Worm (Caenorhabditis elegans) whole organism, L4 larva: ENCODE measurements around the gene magi-1.

ENCODE experiments used
- F44E2.7 ChIP-seq: fragments of 200-800 bp; sonication (Bioruptor generic); IDR thresholded peaks from 2 replicates; pipeline ENCODE4 v2.1.2; 2022; ENCODE audit warnings: missing genetic modification characterization, missing compliant biosample characterization
- T26A8.4 ChIP-seq: fragments of 200-800 bp; sonication (Bioruptor generic); IDR thresholded peaks from 2 replicates; pipeline ENCODE4 v1.3.6; 2022; ENCODE audit warnings: missing genetic modification characterization, missing compliant biosample characterization
- aha-1 ChIP-seq: fragments of 150-350 bp; peaks from one replicate; lab custom pipeline; 2014; ENCODE audit warnings: missing biosample characterization, missing genetic modification characterization
- aly-2 ChIP-seq: sonication (generic microtip); optimal IDR thresholded peaks from 2 replicates; lab custom pipeline; 2018; ENCODE audit warnings: missing biosample characterization, missing genetic modification characterization
- ceh-20 ChIP-seq: fragments of 200-800 bp; sonication (Bioruptor generic); IDR thresholded peaks from 2 replicates; pipeline ENCODE4 v1.3.6; 2022; ENCODE audit warnings: missing genetic modification reagents, missing genetic modification characterization, missing compliant biosample characterization
- ceh-32 ChIP-seq: sonication (generic microtip); optimal IDR thresholded peaks from 2 replicates; lab custom pipeline; 2016; ENCODE audit warnings: mild to moderate bottlenecking, missing genetic modification characterization, missing compliant biosample characterization; ENCODE audit not compliant: poor library complexity
- ceh-44 ChIP-seq: fragments of 200-800 bp; sonication (Bioruptor generic); IDR thresholded peaks from 2 replicates; pipeline ENCODE4 v1.3.6; 2022; ENCODE audit warnings: missing genetic modification reagents, missing genetic modification characterization, missing compliant biosample characterization
- daf-16 ChIP-seq, 3 experiments: sonication (generic microtip); optimal IDR thresholded peaks; 2 replicates each; lab custom pipeline; 2016 to 2017; ENCODE audit warnings: missing genetic modification characterization in 3 of 3, missing genetic modification reagents in 3 of 3, mild to moderate bottlenecking in 2 of 3, missing compliant biosample characterization in 2 of 3, missing biosample characterization in 1 of 3, moderate library complexity in 1 of 3
- daf-8 ChIP-seq: fragments of 200-800 bp; sonication (Bioruptor generic); IDR thresholded peaks from 2 replicates; pipeline ENCODE4 v1.3.6; 2022; ENCODE audit warnings: missing genetic modification characterization, missing compliant biosample characterization
- dmd-8 ChIP-seq: fragments of 200-800 bp; sonication (Bioruptor generic); IDR thresholded peaks from 2 replicates; pipeline ENCODE4 v1.3.6; 2022; ENCODE audit warnings: missing genetic modification characterization, missing compliant biosample characterization
- dmd-9 ChIP-seq: fragments of 200-800 bp; sonication (Bioruptor generic); IDR thresholded peaks from 2 replicates; pipeline ENCODE4 v1.3.6; 2022; ENCODE audit warnings: missing genetic modification reagents, missing genetic modification characterization, missing compliant biosample characterization
- duxl-1 ChIP-seq: sonication (generic microtip); optimal IDR thresholded peaks from 2 replicates; lab custom pipeline; 2016; ENCODE audit warnings: mild to moderate bottlenecking, missing genetic modification characterization, moderate library complexity, missing compliant biosample characterization; ENCODE audit not compliant: poor library complexity
- fkh-10 ChIP-seq: fragments of 150-350 bp; optimal IDR thresholded peaks from 2 replicates; lab custom pipeline; 2014; ENCODE audit warnings: missing biosample characterization, missing genetic modification reagents, missing genetic modification characterization
- gei-8 ChIP-seq: fragments of 200-800 bp; sonication (Bioruptor generic); optimal IDR thresholded peaks from 2 replicates; lab custom pipeline; 2018; ENCODE audit warnings: mild to moderate bottlenecking, missing genetic modification characterization, missing compliant biosample characterization
- hif-1 ChIP-seq, 2 experiments: sonication (generic microtip); optimal IDR thresholded peaks; 2 replicates each; lab custom pipeline; 2016 to 2017; ENCODE audit warnings: missing compliant biosample characterization in 2 of 2, missing genetic modification characterization in 2 of 2, missing genetic modification reagents in 2 of 2, missing genotype in 2 of 2, mild to moderate bottlenecking in 1 of 2
- hlh-11 ChIP-seq: fragments of 200-800 bp; sonication (Bioruptor generic); optimal IDR thresholded peaks from 2 replicates; lab custom pipeline; 2018; ENCODE audit warnings: mild to moderate bottlenecking, missing genetic modification characterization, missing compliant biosample characterization
- hlh-30 ChIP-seq: sonication (generic microtip); optimal IDR thresholded peaks from 2 replicates; lab custom pipeline; 2017; ENCODE audit warnings: antibody characterized with exemption, mild to moderate bottlenecking, missing genetic modification characterization, missing compliant biosample characterization; ENCODE audit not compliant: insufficient read depth
- hmg-1.1 ChIP-seq: fragments of 200-800 bp; sonication (Bioruptor generic); IDR thresholded peaks from 2 replicates; pipeline ENCODE4 v1.3.6; 2022; ENCODE audit warnings: missing genetic modification reagents, missing genetic modification characterization, missing compliant biosample characterization
- lin-15B ChIP-seq: fragments of 150-350 bp; sonication (generic microtip); optimal IDR thresholded peaks from 3 replicates; lab custom pipeline; 2014; ENCODE audit warnings: missing biosample characterization, missing genetic modification characterization
- lir-3 ChIP-seq: sonication (generic microtip); optimal IDR thresholded peaks from 2 replicates; lab custom pipeline; 2016; ENCODE audit warnings: mild to moderate bottlenecking, missing genetic modification characterization, missing compliant biosample characterization
- lsy-2 ChIP-seq, 2 experiments: fragments of 150-350 bp in 1 of 2; sonication (generic microtip) in 1 of 2; optimal IDR thresholded peaks; 2 replicates each; lab custom pipeline; 2014 to 2017; ENCODE audit warnings: missing biosample characterization in 2 of 2, missing genetic modification characterization in 2 of 2
- mdt-29 ChIP-seq: fragments of 200-800 bp; sonication (Bioruptor generic); IDR thresholded peaks from 2 replicates; pipeline ENCODE4 v1.3.6; 2022; ENCODE audit warnings: missing genetic modification reagents, missing genetic modification characterization, missing compliant biosample characterization
- mes-2 ChIP-seq: sonication (generic microtip); optimal IDR thresholded peaks from 2 replicates; lab custom pipeline; 2016; ENCODE audit warnings: missing genotype, mild to moderate bottlenecking, missing genetic modification characterization, missing compliant biosample characterization; ENCODE audit not compliant: poor library complexity, severe bottlenecking
- mxl-3 ChIP-seq: fragments of 200-800 bp; sonication (Bioruptor generic); optimal IDR thresholded peaks from 2 replicates; lab custom pipeline; 2018; ENCODE audit warnings: mild to moderate bottlenecking, missing genetic modification characterization, missing compliant biosample characterization
- nhr-11 ChIP-seq: fragments of 150-350 bp; optimal IDR thresholded peaks from 2 replicates; lab custom pipeline; 2014; ENCODE audit warnings: missing biosample characterization, missing genetic modification characterization
- nhr-237 ChIP-seq: sonication (generic microtip); optimal IDR thresholded peaks from 2 replicates; lab custom pipeline; 2017; ENCODE audit warnings: missing biosample characterization, missing genetic modification characterization
- nhr-28 ChIP-seq: fragments of 150-350 bp; optimal IDR thresholded peaks from 2 replicates; lab custom pipeline; 2014; ENCODE audit warnings: missing biosample characterization, missing genetic modification characterization
- rbr-2 ChIP-seq: sonication (generic microtip); optimal IDR thresholded peaks from 2 replicates; lab custom pipeline; 2016; ENCODE audit warnings: missing genotype, missing genetic modification characterization, missing compliant biosample characterization
- set-16 ChIP-seq: fragments of 200-800 bp; sonication (Bioruptor generic); IDR thresholded peaks from 2 replicates; pipeline ENCODE4 v1.3.6; 2022; ENCODE audit warnings: missing genetic modification reagents, missing genetic modification characterization, missing compliant biosample characterization
- snpc-4 ChIP-seq: fragments of 150-350 bp; optimal IDR thresholded peaks from 2 replicates; lab custom pipeline; 2014; ENCODE audit warnings: missing biosample characterization, missing genetic modification characterization
- spr-1 ChIP-seq: sonication (generic microtip); optimal IDR thresholded peaks from 2 replicates; lab custom pipeline; 2016; ENCODE audit warnings: mild to moderate bottlenecking, missing genetic modification characterization, missing compliant biosample characterization
- unc-62 ChIP-seq, 3 experiments: fragments of 150-350 bp in 1 of 3; sonication (generic microtip); optimal IDR thresholded peaks in 2 of 3; peaks in 1 of 3; 1 replicate in 1 of 3; 2 replicates in 2 of 3; lab custom pipeline; 2014 to 2017; ENCODE audit warnings: missing biosample characterization in 3 of 3, missing genetic modification characterization in 3 of 3, missing genetic modification reagents in 3 of 3, missing genotype in 1 of 3

Gene magi-1

ce11 chrIV:11744287-11744686, 29.4 kb downstream of the magi-1 start (continued):
- 0 out of 2 replicates have a peak, but pooled peaks have one; percentile 22 for TF ChIP-seq ceh-20 (GFP tag; lab: Robert Waterston, UW)
- no peak for TF ChIP-seq mxl-3 (GFP tag; lab: Kevin White, UChicago)
- no peak for TF ChIP-seq daf-8 (GFP tag; lab: Robert Waterston, UW)
- TF ChIP-seq gei-8, result no peak
- no peak for TF ChIP-seq fkh-10 (GFP tag; lab: Kevin White, UChicago)
- TF ChIP-seq lin-15B (tag; lab: Kevin White, UChicago), result no peak

ce11 chrIV:11745340-11745739, 30.5 kb downstream of the magi-1 start, which contains the start of gene gem-4:
Gene gem-4, plus strand, starts transcription at chrIV:11745640.
- TF ChIP-seq hmg-1.1 (GFP tag; lab: Robert Waterston, UW) (no peak), nhr-28 (tag; lab: Kevin White, UChicago) (peak; percentile 30)

- peak in 1 of 2 experiments; percentile 57 for TF ChIP-seq unc-62 (GFP tag; optimal IDR thresholded peaks at IDR 0.05 in 1 of 2; lab: Kevin White, UChicago)
- no peak for TF ChIP-seq unc-62 (tag; optimal IDR thresholded peaks at IDR 0.05; lab: Kevin White, UChicago)
- TF ChIP-seq hlh-30 (tag; lab: Kevin White, UChicago), result peak; percentile 3
- TF ChIP-seq ceh-44, result no peak
- no peak for TF ChIP-seq F44E2.7 (GFP tag; lab: Robert Waterston, UW)
- TF ChIP-seq daf-16 (GFP tag; optimal IDR thresholded peaks at IDR 0.05; lab: Kevin White, UChicago), result peak in 1 of 2 experiments; percentile 5
- TF ChIP-seq daf-16 (tag; optimal IDR thresholded peaks at IDR 0.05; lab: Kevin White, UChicago), result no peak
- TF ChIP-seq dmd-9 (GFP tag; lab: Robert Waterston, UW), result no peak
- TF ChIP-seq hif-1 (tag; optimal IDR thresholded peaks at IDR 0.05; lab: Kevin White, UChicago), result peak in 1 of 2 experiments; percentile 5
- peak; percentile 32 for TF ChIP-seq hlh-11
- peak; percentile 6 for TF ChIP-seq nhr-28 (tag; lab: Kevin White, UChicago)
- no peak for TF ChIP-seq dmd-8 (GFP tag; lab: Robert Waterston, UW)
- no peak for TF ChIP-seq snpc-4 (tag; lab: Kevin White, UChicago)
- no peak for TF ChIP-seq ceh-32 (tag; lab: Kevin White, UChicago)
- no peak for TF ChIP-seq rbr-2
- no peak for TF ChIP-seq aly-2
- TF ChIP-seq nhr-237 (tag; lab: Kevin White, UChicago), result no peak
- peak; percentile 92 for TF ChIP-seq nhr-11 (tag; lab: Kevin White, UChicago)
- TF ChIP-seq spr-1 (tag; lab: Kevin White, UChicago), result no peak
Measured at ce11 chrIV:11748852-11749251, 34.0 kb downstream of the magi-1 start, which contains the start of gene T12A7.6. Gene T12A7.6, plus strand, starts transcription at chrIV:11749220.

ce11 chrIV:11754328-11754727, 39.5 kb downstream of the magi-1 start, which contains the start of gene scl-18:
Gene scl-18, minus strand, starts transcription at chrIV:11754428.
- TF ChIP-seq ceh-44 (no peak), mes-2 (no peak), T26A8.4 (GFP tag; lab: Robert Waterston, UW) (no peak), duxl-1 (tag; lab: Kevin White, UChicago) (no peak), fkh-10 (GFP tag; lab: Kevin White, UChicago) (no peak), lsy-2 (tag; optimal IDR thresholded peaks at IDR 0.05; lab: Kevin White, UChicago) (no peak), rbr-2 (no peak), set-16 (GFP tag; lab: Robert Waterston, UW) (no peak), lir-3 (tag; lab: Kevin White, UChicago) (no peak), nhr-237 (tag; lab: Kevin White, UChicago) (no peak), mdt-29 (no peak)

ce11 chrIV:11755003-11755402, 40.2 kb downstream of the magi-1 start, which contains the start of gene T12A7.10:
Gene T12A7.10, minus strand, starts transcription at chrIV:11755103.
- TF ChIP-seq aha-1 (tag; lab: Kevin White, UChicago), result peak; percentile 56
- no peak for TF ChIP-seq T26A8.4 (GFP tag; lab: Robert Waterston, UW)
